Fruit fly (Drosophila melanogaster) ovary, adult (tissue): ENCODE measurements around the gene BobA.

Source experiments
- CG17801 ChIP-seq: fragments of 200-800 bp; optimal IDR thresholded peaks from 2 replicates; lab custom pipeline; 2019; ENCODE audit warnings: missing biosample characterization, mild to moderate bottlenecking, missing genetic modification characterization, moderate library complexity; ENCODE audit not compliant: partially characterized antibody

The BobA gene

dm6 chr3L:14958613-14959327, 12.8 kb upstream of the BobA start:
- no peak for TF ChIP-seq CG17801 (GFP tag; lab: Kevin White, UChicago)

DNA sequence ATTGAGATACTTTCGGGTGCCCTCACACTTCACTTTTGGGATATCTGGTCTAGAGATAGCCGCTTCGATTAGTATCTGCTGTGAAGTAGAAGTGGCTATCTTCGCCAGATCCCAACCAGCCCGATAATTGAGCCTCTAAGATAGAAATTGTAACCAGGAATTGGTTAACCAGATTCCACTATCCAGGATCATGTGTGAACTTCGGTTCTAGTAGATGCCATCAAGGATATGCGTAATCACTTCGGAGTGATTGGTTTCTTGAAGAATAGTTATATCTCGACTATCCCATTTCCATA, 11.1 kb upstream of the BobA start:
- TF ChIP-seq CG17801 (GFP tag; lab: Kevin White, UChicago): no peak

DNA sequence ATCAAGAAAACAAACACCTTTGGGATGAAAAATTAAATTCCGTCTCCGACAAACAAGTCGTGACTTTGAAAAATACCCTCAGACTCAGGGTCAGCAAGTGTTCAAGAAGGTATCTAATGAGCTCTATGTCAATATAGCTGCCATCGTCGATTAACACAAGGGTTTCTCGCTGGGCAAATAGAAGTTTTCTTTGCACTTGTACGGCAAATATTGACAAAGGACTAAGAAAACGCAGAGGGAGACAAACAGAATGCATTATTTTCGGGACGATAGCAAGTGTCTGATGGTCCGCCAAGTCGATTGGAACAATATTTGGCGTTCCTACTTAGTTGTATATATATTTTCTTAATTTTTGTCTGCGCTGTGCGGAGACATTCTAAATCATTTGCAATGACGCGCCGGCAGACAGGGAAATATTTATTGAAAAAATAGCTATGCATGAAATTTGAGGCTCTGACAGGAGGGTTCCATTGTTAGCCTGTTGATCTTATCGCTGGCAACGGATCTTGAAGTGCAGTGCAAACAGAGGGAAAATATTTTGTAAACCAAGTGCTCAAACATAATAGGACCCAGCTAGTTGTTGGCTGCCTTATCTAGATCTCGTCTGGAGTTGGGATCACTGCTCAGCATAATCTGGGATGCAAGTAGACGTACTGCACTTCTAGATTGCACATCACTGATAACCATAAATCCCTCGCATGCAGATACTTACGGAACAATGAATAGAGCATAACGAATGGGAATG, 10.5 kb upstream of the BobA start:
- no peak for TF ChIP-seq CG17801 (GFP tag; lab: Kevin White, UChicago)

DNA sequence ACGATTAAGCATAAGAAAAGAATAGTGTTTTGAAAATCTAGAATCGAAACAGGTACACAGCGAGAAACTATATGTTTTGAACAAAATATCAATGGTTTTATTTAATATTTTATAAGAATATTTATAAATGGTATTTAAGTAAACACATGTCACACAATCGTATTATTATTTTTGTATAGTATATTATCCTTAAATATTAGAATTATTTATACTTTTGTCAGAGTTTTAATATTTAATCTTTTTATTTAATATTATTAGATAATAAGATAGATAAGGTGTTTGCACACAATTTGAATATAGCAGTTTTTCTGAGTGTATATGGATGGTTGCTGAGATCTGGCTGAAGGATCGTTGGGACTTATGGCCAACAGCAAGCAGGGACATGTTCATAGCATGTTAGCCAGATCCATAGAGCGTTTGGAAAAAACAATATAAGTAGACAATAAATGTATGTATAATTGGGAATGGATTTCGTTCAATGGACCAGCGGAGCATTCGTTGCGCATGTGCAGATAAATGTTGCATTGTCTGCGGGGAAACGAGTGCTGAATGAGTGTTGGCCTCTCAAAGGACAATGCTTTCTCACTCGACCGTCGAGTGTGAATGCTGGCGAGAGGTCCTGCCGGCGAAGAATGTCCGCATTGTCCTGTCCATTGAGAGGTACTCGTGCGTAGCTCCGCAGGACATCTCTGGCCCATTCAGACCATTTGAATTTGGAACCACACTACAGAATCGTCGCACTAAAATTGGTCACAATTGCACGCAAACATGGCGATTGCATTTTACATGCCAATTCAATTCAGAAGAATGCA, 7.1 kb upstream of the BobA start:
- TF ChIP-seq CG17801 (GFP tag; lab: Kevin White, UChicago): no peak

DNA sequence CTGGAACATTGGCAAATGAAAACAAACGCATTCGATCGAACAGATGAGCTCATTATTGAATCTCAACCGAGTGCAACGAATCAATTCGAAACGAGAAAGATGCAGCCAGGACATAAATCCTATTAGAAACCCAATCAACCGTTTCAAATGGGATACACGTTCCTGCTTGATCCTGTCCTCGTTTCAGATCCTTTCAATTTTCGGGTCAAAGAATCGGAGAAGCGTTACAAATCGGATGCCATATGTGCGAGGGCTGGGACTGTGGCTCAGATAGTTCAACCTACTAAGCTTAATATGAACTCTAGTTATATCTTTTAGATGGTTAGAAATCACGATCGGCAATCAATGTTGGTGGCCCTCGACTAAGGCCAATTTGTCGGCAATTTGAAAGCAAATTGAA, 4.0 kb upstream of the BobA start:
- no peak for TF ChIP-seq CG17801 (GFP tag; lab: Kevin White, UChicago)

DNA sequence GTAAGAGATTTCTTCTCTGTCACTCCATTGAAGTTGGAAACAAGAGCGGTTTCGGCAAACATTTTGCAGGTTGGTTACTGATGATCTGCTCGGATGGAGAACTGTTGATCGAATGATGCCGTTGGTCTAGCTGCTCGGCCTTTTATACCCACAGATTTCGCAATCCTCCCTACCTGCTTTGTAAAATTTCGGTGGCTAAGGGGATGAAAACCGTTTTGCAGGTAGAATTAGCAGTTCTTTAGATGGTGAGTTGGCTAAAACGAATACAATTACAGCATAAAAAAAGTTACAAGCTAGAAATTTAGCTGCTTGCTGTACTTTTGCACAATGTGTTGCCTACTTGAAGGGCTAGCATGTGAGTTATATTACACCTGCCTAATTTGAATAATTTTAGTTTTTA, 1.7 kb downstream of the BobA start, which contains the start of gene CG13465:
CG13465 (minus strand) TSS at position 101 of the 400 bp plus-strand sequence.
- no peak for TF ChIP-seq CG17801 (GFP tag; lab: Kevin White, UChicago)

DNA sequence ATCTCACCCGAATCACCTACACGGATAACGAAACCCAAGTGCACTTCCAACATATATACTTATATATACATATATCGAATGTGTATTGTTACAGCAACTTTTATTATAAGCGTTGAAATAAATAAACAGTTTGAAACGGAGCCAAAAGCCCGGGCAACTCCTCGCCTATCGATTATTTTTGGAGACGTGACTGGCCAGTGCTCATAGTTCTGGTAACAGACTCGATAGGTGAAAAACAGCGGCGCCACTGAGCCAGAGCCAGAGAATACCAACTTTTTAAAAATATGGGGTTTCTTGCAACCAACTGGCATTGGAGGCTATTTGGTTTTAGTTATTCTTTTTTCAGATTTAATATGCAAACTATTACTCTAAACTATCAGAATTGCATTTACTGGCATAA, 3.2 kb downstream of the BobA start:
- TF ChIP-seq CG17801 (GFP tag; lab: Kevin White, UChicago): no peak

- no peak for TF ChIP-seq CG17801 (GFP tag; lab: Kevin White, UChicago)
Measured at dm6 chr3L:14925602-14926001, 20.3 kb downstream of the BobA start.

DNA sequence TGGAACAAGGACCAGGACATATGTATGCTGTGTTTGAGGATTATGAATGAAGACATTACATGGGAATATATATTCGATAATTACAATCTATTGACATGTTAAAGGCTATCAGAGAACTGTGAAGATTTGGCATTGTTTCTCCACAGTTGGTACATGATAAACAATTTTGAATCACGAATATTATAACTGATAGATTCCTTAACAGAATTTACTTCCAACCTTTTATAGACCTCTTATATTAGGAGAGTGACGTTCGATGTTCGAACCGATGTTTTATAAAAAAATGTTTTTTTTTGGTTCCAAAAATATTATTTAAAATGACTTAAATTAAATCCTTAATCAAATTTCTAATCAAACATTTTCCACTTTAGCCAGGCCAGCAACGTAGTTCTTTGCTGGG, 42.4 kb downstream of the BobA start, which contains the start of gene DCX-EMAP:
DCX-EMAP (plus strand) TSS at position 301 of the 400 bp plus-strand sequence.
- no peak for TF ChIP-seq CG17801 (GFP tag; lab: Kevin White, UChicago)
